Worm (Caenorhabditis elegans) whole organism, late embryonic: ENCODE results near the gene C15H11.10.

Source experiments
- C08G9.2 ChIP-seq: sonication (generic microtip); optimal IDR thresholded peaks from 2 replicates; lab custom pipeline; 2016; ENCODE audit warnings: mild to moderate bottlenecking, missing genetic modification characterization, moderate library complexity, missing compliant biosample characterization
- F13H6.1 ChIP-seq: sonication (generic microtip); optimal IDR thresholded peaks from 2 replicates; lab custom pipeline; 2016; ENCODE audit warnings: missing genetic modification characterization, missing compliant biosample characterization
- K09A11.1 ChIP-seq: sonication (generic microtip); optimal IDR thresholded peaks from 2 replicates; lab custom pipeline; 2017; ENCODE audit warnings: antibody characterized with exemption, mild to moderate bottlenecking, missing genetic modification characterization, missing compliant biosample characterization; ENCODE audit not compliant: insufficient read depth
- T23F11.4 ChIP-seq: fragments of 200-800 bp; sonication (Bioruptor generic); optimal IDR thresholded peaks from 2 replicates; lab custom pipeline; 2018; ENCODE audit warnings: mild to moderate bottlenecking, missing genetic modification characterization, missing compliant biosample characterization
- ahr-1 ChIP-seq: sonication (generic microtip); optimal IDR thresholded peaks from 2 replicates; lab custom pipeline; 2016; ENCODE audit warnings: missing genetic modification characterization, missing compliant biosample characterization
- ceh-14 ChIP-seq: sonication (generic microtip); optimal IDR thresholded peaks from 2 replicates; lab custom pipeline; 2016; ENCODE audit warnings: missing genotype, missing genetic modification characterization, missing compliant biosample characterization
- ceh-18 ChIP-seq: sonication (generic microtip); optimal IDR thresholded peaks from 2 replicates; lab custom pipeline; 2016; ENCODE audit warnings: missing genetic modification characterization, missing compliant biosample characterization
- ceh-2 ChIP-seq: sonication (generic microtip); optimal IDR thresholded peaks from 2 replicates; lab custom pipeline; 2016; ENCODE audit warnings: missing genotype, missing genetic modification characterization, missing compliant biosample characterization
- ceh-22 ChIP-seq: sonication (generic microtip); optimal IDR thresholded peaks from 2 replicates; lab custom pipeline; 2017; ENCODE audit warnings: missing biosample characterization, missing genetic modification characterization
- ceh-24 ChIP-seq: sonication (generic microtip); optimal IDR thresholded peaks from 2 replicates; lab custom pipeline; 2016; ENCODE audit warnings: mild to moderate bottlenecking, missing genetic modification characterization, missing compliant biosample characterization
- ceh-30 ChIP-seq: fragments of 150-350 bp; optimal IDR thresholded peaks from 2 replicates; lab custom pipeline; 2014; ENCODE audit warnings: missing biosample characterization, missing genetic modification characterization
- ceh-31 ChIP-seq: sonication (generic microtip); optimal IDR thresholded peaks from 2 replicates; lab custom pipeline; 2016; ENCODE audit warnings: missing genetic modification characterization, missing compliant biosample characterization
- ceh-34 ChIP-seq: sonication (generic microtip); optimal IDR thresholded peaks from 2 replicates; lab custom pipeline; 2016; ENCODE audit warnings: mild to moderate bottlenecking, missing genetic modification characterization, missing compliant biosample characterization
- ceh-48 ChIP-seq: sonication (generic microtip); optimal IDR thresholded peaks from 2 replicates; lab custom pipeline; 2016; ENCODE audit warnings: missing genetic modification characterization, inconsistent platforms, missing compliant biosample characterization
- ceh-6 ChIP-seq: fragments of 200-800 bp; sonication (Bioruptor generic); optimal IDR thresholded peaks from 2 replicates; lab custom pipeline; 2018; ENCODE audit warnings: mild to moderate bottlenecking, missing genetic modification characterization, missing compliant biosample characterization
- che-1 ChIP-seq: sonication (generic microtip); optimal IDR thresholded peaks from 2 replicates; lab custom pipeline; 2016; ENCODE audit warnings: mild to moderate bottlenecking, missing genetic modification characterization, missing compliant biosample characterization
- dve-1 ChIP-seq: sonication (generic microtip); optimal IDR thresholded peaks from 2 replicates; lab custom pipeline; 2017; ENCODE audit warnings: antibody characterized with exemption, mild to moderate bottlenecking, missing genetic modification characterization, missing compliant biosample characterization
- ets-4 ChIP-seq: sonication (generic microtip); optimal IDR thresholded peaks from 2 replicates; lab custom pipeline; 2016; ENCODE audit warnings: missing genetic modification characterization, missing compliant biosample characterization
- eyg-1 ChIP-seq: sonication (generic microtip); optimal IDR thresholded peaks from 2 replicates; lab custom pipeline; 2016; ENCODE audit warnings: missing genotype, missing genetic modification characterization, missing compliant biosample characterization
- fax-1 ChIP-seq: sonication (generic microtip); optimal IDR thresholded peaks from 2 replicates; lab custom pipeline; 2016; ENCODE audit warnings: missing genotype, missing genetic modification characterization, missing compliant biosample characterization
- fkh-10 ChIP-seq: fragments of 150-350 bp; optimal IDR thresholded peaks from 2 replicates; lab custom pipeline; 2014; ENCODE audit warnings: missing biosample characterization, missing genetic modification reagents, missing genetic modification characterization
- fkh-6 ChIP-seq: sonication (generic microtip); optimal IDR thresholded peaks from 2 replicates; lab custom pipeline; 2016; ENCODE audit warnings: missing genetic modification characterization, missing compliant biosample characterization
- gmeb-2 ChIP-seq: sonication (generic microtip); optimal IDR thresholded peaks from 2 replicates; lab custom pipeline; 2016; ENCODE audit warnings: missing genetic modification characterization, inconsistent platforms, missing compliant biosample characterization
- hlh-13 ChIP-seq: fragments of 200-800 bp; sonication (Bioruptor generic); optimal IDR thresholded peaks from 2 replicates; lab custom pipeline; 2018; ENCODE audit warnings: mild to moderate bottlenecking, missing genetic modification characterization, missing compliant biosample characterization
- lim-6 ChIP-seq: sonication (generic microtip); optimal IDR thresholded peaks from 2 replicates; lab custom pipeline; 2016; ENCODE audit warnings: missing genetic modification characterization, missing compliant biosample characterization
- madf-2 ChIP-seq: sonication (generic microtip); optimal IDR thresholded peaks from 2 replicates; lab custom pipeline; 2017; ENCODE audit warnings: missing genetic modification characterization, missing compliant biosample characterization
- nfya-1 ChIP-seq: sonication (generic microtip); optimal IDR thresholded peaks from 2 replicates; lab custom pipeline; 2017; ENCODE audit warnings: missing genetic modification characterization, mild to moderate bottlenecking, missing compliant biosample characterization, antibody characterized with exemption, moderate library complexity
- npax-4 ChIP-seq: sonication (generic microtip); optimal IDR thresholded peaks from 2 replicates; lab custom pipeline; 2016; ENCODE audit warnings: missing genetic modification characterization, missing compliant biosample characterization
- odd-2 ChIP-seq: sonication (generic microtip); optimal IDR thresholded peaks from 2 replicates; lab custom pipeline; 2017; ENCODE audit warnings: antibody characterized with exemption, mild to moderate bottlenecking, missing genetic modification characterization, missing compliant biosample characterization
- pag-3 ChIP-seq: sonication (generic microtip); optimal IDR thresholded peaks from 2 replicates; lab custom pipeline; 2016; ENCODE audit warnings: missing compliant biosample characterization, missing genetic modification characterization, borderline replicate concordance
- pat-9 ChIP-seq: fragments of 200-800 bp; sonication (Bioruptor generic); optimal IDR thresholded peaks from 2 replicates; lab custom pipeline; 2018; ENCODE audit warnings: mild to moderate bottlenecking, missing genetic modification characterization, moderate library complexity, missing compliant biosample characterization
- pax-1 ChIP-seq: fragments of 150-350 bp; optimal IDR thresholded peaks from 2 replicates; lab custom pipeline; 2014; ENCODE audit warnings: missing biosample characterization, missing genetic modification characterization
- pha-2 ChIP-seq: sonication (generic microtip); optimal IDR thresholded peaks from 2 replicates; lab custom pipeline; 2017; ENCODE audit warnings: mild to moderate bottlenecking, missing genetic modification characterization, missing compliant biosample characterization
- pha-4 ChIP-seq: fragments of 150-350 bp; optimal IDR thresholded peaks from 2 replicates; lab custom pipeline; 2018; ENCODE audit warnings: missing biosample characterization, missing genetic modification reagents, missing genetic modification characterization
- pqm-1 ChIP-seq: sonication (generic microtip); optimal IDR thresholded peaks from 2 replicates; lab custom pipeline; 2016; ENCODE audit warnings: missing genetic modification characterization, missing compliant biosample characterization
- pros-1 ChIP-seq: fragments of 150-350 bp; optimal IDR thresholded peaks from 2 replicates; lab custom pipeline; 2014; ENCODE audit warnings: missing biosample characterization, missing genetic modification reagents, missing genetic modification characterization
- ref-2 ChIP-seq: sonication (generic microtip); optimal IDR thresholded peaks from 2 replicates; lab custom pipeline; 2016; ENCODE audit warnings: missing genetic modification characterization, missing compliant biosample characterization
- rnt-1 ChIP-seq: sonication (generic microtip); optimal IDR thresholded peaks from 2 replicates; lab custom pipeline; 2016; ENCODE audit warnings: missing genetic modification characterization, missing compliant biosample characterization
- sdc-2 ChIP-seq: sonication (generic microtip); optimal IDR thresholded peaks from 2 replicates; lab custom pipeline; 2016; ENCODE audit warnings: missing genotype, missing genetic modification characterization, missing compliant biosample characterization
- sox-2 ChIP-seq: fragments of 200-800 bp; sonication (Bioruptor generic); IDR thresholded peaks from 2 replicates; pipeline ENCODE4 v1.3.6; 2022; ENCODE audit warnings: missing genetic modification reagents, missing genetic modification characterization, missing compliant biosample characterization
- sox-4 ChIP-seq: sonication (generic microtip); optimal IDR thresholded peaks from 2 replicates; lab custom pipeline; 2017; ENCODE audit warnings: mild to moderate bottlenecking, missing genetic modification characterization, inconsistent platforms, missing compliant biosample characterization
- syd-9 ChIP-seq: sonication (generic microtip); optimal IDR thresholded peaks from 2 replicates; lab custom pipeline; 2016; ENCODE audit warnings: mild to moderate bottlenecking, missing genetic modification characterization, moderate library complexity, missing compliant biosample characterization
- tbx-2 ChIP-seq: sonication (generic microtip); optimal IDR thresholded peaks from 2 replicates; lab custom pipeline; 2016; ENCODE audit warnings: missing genetic modification characterization, missing compliant biosample characterization
- ttx-3 ChIP-seq: sonication (generic microtip); optimal IDR thresholded peaks from 2 replicates; lab custom pipeline; 2016; ENCODE audit warnings: missing genetic modification reagents, missing genetic modification characterization, missing compliant biosample characterization
- unc-42 ChIP-seq: sonication (generic microtip); optimal IDR thresholded peaks from 2 replicates; lab custom pipeline; 2016; ENCODE audit warnings: missing genotype, missing genetic modification characterization, missing compliant biosample characterization
- unc-55 ChIP-seq: sonication (generic microtip); optimal IDR thresholded peaks from 2 replicates; lab custom pipeline; 2017; ENCODE audit warnings: missing biosample characterization, missing genetic modification reagents, missing genetic modification characterization
- unc-86 ChIP-seq: sonication (generic microtip); optimal IDR thresholded peaks from 2 replicates; lab custom pipeline; 2016; ENCODE audit warnings: missing genetic modification characterization, missing compliant biosample characterization
- zip-5 ChIP-seq: sonication (generic microtip); optimal IDR thresholded peaks from 2 replicates; lab custom pipeline; 2016; ENCODE audit warnings: missing genetic modification characterization, missing compliant biosample characterization

Gene C15H11.10

ce11 chrV:14347234-14347826 is 44.6 kb upstream of the C15H11.10 start, which contains the start of gene cept-2 (continued):
- TF ChIP-seq T23F11.4 (GFP tag; lab: Kevin White, UChicago) (no peak), che-1 (tag; lab: Kevin White, UChicago) (no peak), ceh-22 (no peak), unc-42 (tag; lab: Kevin White, UChicago) (peak; percentile 83), nfya-1 (tag; lab: Kevin White, UChicago) (peak; percentile 75), rnt-1 (peak; percentile 84), ref-2 (tag; lab: Kevin White, UChicago) (peak; percentile 91), ceh-31 (tag; lab: Kevin White, UChicago) (peak; percentile 94), pqm-1 (tag; lab: Kevin White, UChicago) (peak; percentile 8), pha-4 (tag; lab: Kevin White, UChicago) (no peak), ceh-2 (tag; lab: Kevin White, UChicago) (peak; percentile 55), lim-6 (tag; lab: Kevin White, UChicago) (peak; percentile 73), npax-4 (no peak), ceh-6 (no peak), unc-86 (tag; lab: Kevin White, UChicago) (peak; percentile 59), gmeb-2 (tag; lab: Kevin White, UChicago) (peak; percentile 21), sdc-2 (no peak), fkh-6 (tag; lab: Kevin White, UChicago) (no peak), zip-5 (tag; lab: Kevin White, UChicago) (peak; percentile 32), ceh-14 (tag; lab: Kevin White, UChicago) (peak; percentile 76), pha-2 (tag; lab: Kevin White, UChicago) (no peak), ceh-34 (tag; lab: Kevin White, UChicago) (peak; percentile 61), pat-9 (no peak), ceh-48 (tag; lab: Kevin White, UChicago) (no peak), fax-1 (peak; percentile 75), eyg-1 (tag; lab: Kevin White, UChicago) (no peak), pax-1 (tag; lab: Kevin White, UChicago) (peak; percentile 75)

- TF ChIP-seq che-1 (tag; lab: Kevin White, UChicago) (no peak), ahr-1 (tag; lab: Kevin White, UChicago) (no peak), ceh-30 (tag; lab: Kevin White, UChicago) (no peak), dve-1 (tag; lab: Kevin White, UChicago) (no peak), ceh-24 (tag; lab: Kevin White, UChicago) (no peak), pag-3 (tag; lab: Kevin White, UChicago) (no peak)
Observed at ce11 chrV:14350498-14350897, 41.4 kb upstream of the C15H11.10 start.

- TF ChIP-seq unc-55 (GFP tag; lab: Kevin White, UChicago) (no peak), sox-4 (tag; lab: Kevin White, UChicago) (no peak), fax-1 (no peak), fkh-6 (tag; lab: Kevin White, UChicago) (peak; percentile 53), ceh-18 (tag; lab: Kevin White, UChicago) (peak; percentile 79), K09A11.1 (no peak), unc-42 (tag; lab: Kevin White, UChicago) (peak; percentile 72), odd-2 (no peak), rnt-1 (peak; percentile 60), madf-2 (tag; lab: Kevin White, UChicago) (peak; percentile 0), pqm-1 (tag; lab: Kevin White, UChicago) (peak; percentile 15), ceh-14 (tag; lab: Kevin White, UChicago) (peak; percentile 55), hlh-13 (GFP tag; lab: Kevin White, UChicago) (no peak), tbx-2 (tag; lab: Kevin White, UChicago) (peak; percentile 75), pax-1 (tag; lab: Kevin White, UChicago) (no peak), sox-2 (GFP tag; lab: Robert Waterston, UW) (no peak), dve-1 (tag; lab: Kevin White, UChicago) (peak; percentile 22), ets-4 (peak; percentile 38), pat-9 (no peak), fkh-10 (GFP tag; lab: Kevin White, UChicago) (peak; percentile 14), nfya-1 (tag; lab: Kevin White, UChicago) (peak; percentile 62), F13H6.1 (tag; lab: Kevin White, UChicago) (peak; percentile 3), C08G9.2 (peak; percentile 64), syd-9 (peak; percentile 24), ttx-3 (tag; lab: Kevin White, UChicago) (no peak), pros-1 (peak; percentile 58), ref-2 (tag; lab: Kevin White, UChicago) (peak; percentile 54)
Observed at ce11 chrV:14350949-14351348, 41.0 kb upstream of the C15H11.10 start.
